Worm (Caenorhabditis elegans) whole organism, young adult: ENCODE data around the gene K11H12.7.
A peak's percentile ranks its signal among the peaks of the same experiment; 100 is the strongest.

Source experiments
- B0336.3 ChIP-seq: fragments of 200-800 bp; sonication (Bioruptor generic); IDR thresholded peaks from 2 replicates; pipeline ENCODE4 v1.3.6; 2022; ENCODE audit warnings: missing genetic modification characterization, missing compliant biosample characterization
- F10E7.11 ChIP-seq: sonication (generic microtip); optimal IDR thresholded peaks from 2 replicates; lab custom pipeline; 2017; ENCODE audit warnings: mild to moderate bottlenecking, missing genetic modification characterization, moderate library complexity, missing compliant biosample characterization
- F22D6.2 ChIP-seq: sonication (generic microtip); optimal IDR thresholded peaks from 2 replicates; lab custom pipeline; 2016; ENCODE audit warnings: mild to moderate bottlenecking, missing genetic modification characterization, missing compliant biosample characterization
- F52B5.7 ChIP-seq: sonication (generic microtip); optimal IDR thresholded peaks from 2 replicates; lab custom pipeline; 2016; ENCODE audit warnings: mild to moderate bottlenecking, missing genetic modification characterization, missing compliant biosample characterization
- F55B11.4 ChIP-seq: sonication (generic microtip); optimal IDR thresholded peaks from 2 replicates; lab custom pipeline; 2016; ENCODE audit warnings: missing compliant biosample characterization, missing genetic modification characterization, borderline replicate concordance; ENCODE audit not compliant: insufficient read depth
- K11D2.4 ChIP-seq: fragments of 200-800 bp; sonication (Bioruptor generic); IDR thresholded peaks from 2 replicates; pipeline ENCODE4 v1.3.6; 2022; ENCODE audit warnings: missing genetic modification reagents, missing genetic modification characterization, missing compliant biosample characterization
- T07F8.4 ChIP-seq: sonication (generic microtip); optimal IDR thresholded peaks from 2 replicates; lab custom pipeline; 2016; ENCODE audit warnings: mild to moderate bottlenecking, missing genetic modification characterization, moderate library complexity, missing compliant biosample characterization
- Y56A3A.18 ChIP-seq: fragments of 200-800 bp; sonication (Bioruptor generic); IDR thresholded peaks from 2 replicates; pipeline ENCODE4 v1.3.6; 2022; ENCODE audit warnings: missing genetic modification reagents, missing genetic modification characterization, missing compliant biosample characterization
- aptf-2 ChIP-seq: fragments of 200-800 bp; sonication (Bioruptor generic); conservative IDR thresholded peaks from 2 replicates; pipeline ENCODE4 v1.3.6; 2022; ENCODE audit warnings: missing genetic modification reagents, missing genetic modification characterization, missing compliant biosample characterization
- attf-3 ChIP-seq: fragments of 200-800 bp; sonication (Bioruptor generic); conservative IDR thresholded peaks from 2 replicates; pipeline ENCODE4 v1.3.6; 2022; ENCODE audit warnings: missing genetic modification reagents, missing genetic modification characterization, missing compliant biosample characterization
- bed-1 ChIP-seq: fragments of 200-800 bp; sonication (Bioruptor generic); IDR thresholded peaks from 2 replicates; pipeline ENCODE4 v1.3.6; 2022; ENCODE audit warnings: missing genetic modification reagents, missing genetic modification characterization, missing compliant biosample characterization
- bed-2 ChIP-seq: fragments of 200-800 bp; sonication (Bioruptor generic); IDR thresholded peaks from 2 replicates; pipeline ENCODE4 v1.3.6; 2022; ENCODE audit warnings: missing genetic modification reagents, missing genetic modification characterization, missing compliant biosample characterization
- cebp-1 ChIP-seq, 2 experiments: fragments of 200-800 bp in 1 of 2; sonication (Bioruptor generic) in 1 of 2; sonication (generic microtip) in 1 of 2; IDR thresholded peaks in 1 of 2; optimal IDR thresholded peaks in 1 of 2; 2 replicates each; pipeline versions ENCODE4 v1.3.6 to Lab custom; 2017 to 2022; ENCODE audit warnings: missing compliant biosample characterization in 2 of 2, missing genetic modification characterization in 2 of 2, mild to moderate bottlenecking in 1 of 2, missing genetic modification reagents in 1 of 2, moderate library complexity in 1 of 2
- ceh-100 ChIP-seq: fragments of 200-800 bp; sonication (Bioruptor generic); IDR thresholded peaks from 2 replicates; pipeline ENCODE4 v1.3.6; 2022; ENCODE audit warnings: missing genetic modification reagents, missing genetic modification characterization, missing compliant biosample characterization
- ceh-27 ChIP-seq: fragments of 200-800 bp; sonication (Bioruptor generic); optimal IDR thresholded peaks from 2 replicates; lab custom pipeline; 2018; ENCODE audit warnings: mild to moderate bottlenecking, missing genetic modification characterization, moderate library complexity, missing compliant biosample characterization
- ceh-40 ChIP-seq: fragments of 200-800 bp; sonication (Bioruptor generic); IDR thresholded peaks from 2 replicates; pipeline ENCODE4 v1.3.6; 2022; ENCODE audit warnings: missing genetic modification characterization, missing compliant biosample characterization
- ceh-79 ChIP-seq: sonication (generic microtip); optimal IDR thresholded peaks from 2 replicates; lab custom pipeline; 2017; ENCODE audit warnings: mild to moderate bottlenecking, missing genetic modification characterization, missing compliant biosample characterization
- dpff-1 ChIP-seq: sonication (generic microtip); optimal IDR thresholded peaks from 2 replicates; lab custom pipeline; 2017; ENCODE audit warnings: mild to moderate bottlenecking, missing genetic modification characterization, missing compliant biosample characterization
- efl-1 ChIP-seq: fragments of 150-350 bp; optimal IDR thresholded peaks from 2 replicates; lab custom pipeline; 2014; ENCODE audit warnings: missing biosample characterization, missing genetic modification reagents, missing genetic modification characterization
- egl-18 ChIP-seq: fragments of 200-800 bp; sonication (Bioruptor generic); IDR thresholded peaks from 2 replicates; pipeline ENCODE4 v1.3.6; 2022; ENCODE audit warnings: missing genetic modification reagents, missing genetic modification characterization, missing compliant biosample characterization
- ets-4 ChIP-seq: fragments of 200-800 bp; sonication (Bioruptor generic); optimal IDR thresholded peaks from 2 replicates; lab custom pipeline; 2018; ENCODE audit warnings: mild to moderate bottlenecking, missing genetic modification characterization, missing compliant biosample characterization
- fkh-3 ChIP-seq: sonication (generic microtip); optimal IDR thresholded peaks from 2 replicates; lab custom pipeline; 2016; ENCODE audit warnings: mild to moderate bottlenecking, missing genetic modification characterization, missing compliant biosample characterization
- hlh-26 ChIP-seq: fragments of 200-800 bp; sonication (Bioruptor generic); conservative IDR thresholded peaks from 2 replicates; pipeline ENCODE4 v1.3.6; 2022; ENCODE audit warnings: missing genetic modification reagents, missing genetic modification characterization, missing compliant biosample characterization
- hmg-1.2 ChIP-seq: fragments of 200-800 bp; sonication (Bioruptor generic); IDR thresholded peaks from 2 replicates; pipeline ENCODE4 v1.3.6; 2022; ENCODE audit warnings: missing genetic modification reagents, missing genetic modification characterization, missing compliant biosample characterization
- hrde-1 ChIP-seq: sonication (generic microtip); optimal IDR thresholded peaks from 2 replicates; lab custom pipeline; 2016; ENCODE audit warnings: missing genetic modification characterization, mild to moderate bottlenecking, missing compliant biosample characterization, moderate library complexity, missing genotype, missing genetic modification reagents, borderline replicate concordance
- lag-1 ChIP-seq: fragments of 200-800 bp; sonication (Bioruptor generic); IDR thresholded peaks from 2 replicates; pipeline ENCODE4 v1.3.6; 2022; ENCODE audit warnings: missing genetic modification reagents, missing genetic modification characterization, missing compliant biosample characterization
- lin-40 ChIP-seq: sonication (generic microtip); optimal IDR thresholded peaks from 2 replicates; lab custom pipeline; 2016; ENCODE audit warnings: missing genetic modification characterization, mild to moderate bottlenecking, missing compliant biosample characterization, missing genotype, missing genetic modification reagents
- lir-1 ChIP-seq: fragments of 200-800 bp; sonication (Bioruptor generic); conservative IDR thresholded peaks from 2 replicates; pipeline ENCODE4 v1.3.6; 2022; ENCODE audit warnings: missing genetic modification reagents, missing genetic modification characterization, missing compliant biosample characterization
- lsl-1 ChIP-seq: fragments of 200-800 bp; sonication (Bioruptor generic); optimal IDR thresholded peaks from 2 replicates; lab custom pipeline; 2018; ENCODE audit warnings: mild to moderate bottlenecking, missing genetic modification characterization, moderate library complexity, missing compliant biosample characterization
- lsy-27 ChIP-seq: sonication (generic microtip); optimal IDR thresholded peaks from 2 replicates; lab custom pipeline; 2017; ENCODE audit warnings: missing genetic modification characterization, mild to moderate bottlenecking, missing compliant biosample characterization, antibody characterized with exemption, missing genotype, borderline replicate concordance; ENCODE audit not compliant: insufficient read depth
- madf-3 ChIP-seq: fragments of 200-800 bp; sonication (Bioruptor generic); IDR thresholded peaks from 2 replicates; pipeline ENCODE4 v1.3.6; 2022; ENCODE audit warnings: missing genetic modification reagents, missing genetic modification characterization, missing compliant biosample characterization
- mcd-1 ChIP-seq: fragments of 200-800 bp; sonication (Bioruptor generic); IDR thresholded peaks from 2 replicates; pipeline ENCODE4 v1.3.6; 2022; ENCODE audit warnings: missing genetic modification reagents, missing genetic modification characterization, missing compliant biosample characterization
- mxl-1 ChIP-seq: sonication (generic microtip); optimal IDR thresholded peaks from 2 replicates; lab custom pipeline; 2016; ENCODE audit warnings: missing genetic modification characterization, missing compliant biosample characterization
- nhr-179 ChIP-seq: sonication (generic microtip); optimal IDR thresholded peaks from 2 replicates; lab custom pipeline; 2016; ENCODE audit warnings: mild to moderate bottlenecking, missing genetic modification characterization, missing compliant biosample characterization
- nhr-80 ChIP-seq: sonication (generic microtip); optimal IDR thresholded peaks from 2 replicates; lab custom pipeline; 2016; ENCODE audit warnings: missing genetic modification characterization, missing compliant biosample characterization
- nhr-90 ChIP-seq: sonication (generic microtip); optimal IDR thresholded peaks from 2 replicates; lab custom pipeline; 2016; ENCODE audit warnings: missing genotype, mild to moderate bottlenecking, missing genetic modification characterization, missing compliant biosample characterization
- pbrm-1 ChIP-seq: fragments of 200-800 bp; sonication (Bioruptor generic); IDR thresholded peaks from 2 replicates; pipeline ENCODE4 v1.3.6; 2022; ENCODE audit warnings: missing genetic modification reagents, missing genetic modification characterization, missing compliant biosample characterization
- sdz-38 ChIP-seq: sonication (generic microtip); optimal IDR thresholded peaks from 2 replicates; lab custom pipeline; 2016; ENCODE audit warnings: missing genotype, missing genetic modification characterization, missing compliant biosample characterization
- snpc-4 ChIP-seq, 5 experiments: fragments of 150-350 bp in 1 of 5; sonication (generic microtip) in 4 of 5; optimal IDR thresholded peaks; 2 replicates each; lab custom pipeline; 2014 to 2018; ENCODE audit warnings: missing genetic modification characterization in 5 of 5, missing biosample characterization in 3 of 5, antibody characterized with exemption in 2 of 5, mild to moderate bottlenecking in 2 of 5, missing compliant biosample characterization in 2 of 5, missing genotype in 2 of 5, moderate library complexity in 2 of 5, missing genetic modification reagents in 1 of 5
- somi-1 ChIP-seq: fragments of 200-800 bp; sonication (Bioruptor generic); optimal IDR thresholded peaks from 2 replicates; lab custom pipeline; 2018; ENCODE audit warnings: mild to moderate bottlenecking, missing genetic modification characterization, missing compliant biosample characterization
- tbp1 ChIP-seq: fragments of 200-800 bp; sonication (Bioruptor generic); optimal IDR thresholded peaks from 2 replicates; lab custom pipeline; 2018; ENCODE audit warnings: mild to moderate bottlenecking, missing genetic modification characterization, missing compliant biosample characterization
- tlf-1 ChIP-seq: fragments of 200-800 bp; sonication (Bioruptor generic); optimal IDR thresholded peaks from 2 replicates; lab custom pipeline; 2018; ENCODE audit warnings: mild to moderate bottlenecking, missing genetic modification characterization, missing compliant biosample characterization
- unc-62 ChIP-seq: fragments of 150-350 bp; optimal IDR thresholded peaks from 2 replicates; lab custom pipeline; 2014; ENCODE audit warnings: missing biosample characterization, missing genetic modification reagents, missing genetic modification characterization
- ztf-18 ChIP-seq: sonication (generic microtip); optimal IDR thresholded peaks from 2 replicates; lab custom pipeline; 2016; ENCODE audit warnings: missing genotype, mild to moderate bottlenecking, missing genetic modification characterization, missing compliant biosample characterization
- ztf-25 ChIP-seq: fragments of 200-800 bp; sonication (Bioruptor generic); IDR thresholded peaks from 2 replicates; pipeline ENCODE4 v1.3.6; 2022; ENCODE audit warnings: missing genetic modification reagents, missing genetic modification characterization, missing compliant biosample characterization
- ztf-26 ChIP-seq: sonication (generic microtip); optimal IDR thresholded peaks from 2 replicates; lab custom pipeline; 2017; ENCODE audit warnings: missing genetic modification characterization, missing compliant biosample characterization

Gene K11H12.7

DNA sequence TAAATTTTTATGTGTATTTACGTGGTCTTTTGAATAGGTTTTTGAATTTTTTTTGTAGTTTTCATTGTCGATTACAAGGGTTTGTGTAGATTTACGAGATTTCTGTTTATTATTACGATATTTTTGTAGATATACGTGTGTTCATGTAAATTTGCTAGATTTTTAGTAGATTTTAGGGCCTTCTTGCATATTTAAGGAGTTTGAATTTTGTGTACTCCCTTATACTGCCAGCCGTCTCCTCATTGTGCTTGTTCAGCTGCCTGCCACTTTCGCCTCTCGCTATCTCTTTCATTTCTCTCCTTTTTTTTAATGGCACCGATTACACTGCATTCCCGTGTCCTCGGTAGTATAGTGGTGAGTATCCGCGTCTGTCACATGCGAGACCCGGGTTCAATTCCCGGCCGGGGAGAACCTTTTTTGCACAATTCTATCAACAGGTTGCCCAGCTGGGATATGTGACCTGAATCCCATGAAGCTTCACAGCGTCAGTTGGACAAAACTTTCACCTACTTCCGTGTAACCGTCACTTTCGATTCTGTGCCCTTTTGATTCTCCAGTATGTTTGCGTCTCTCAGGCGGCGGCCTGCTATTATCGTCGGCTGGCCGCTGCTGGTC is 17.5 kb downstream of the K11H12.7 start (continued):
- TF ChIP-seq lin-40 (tag; lab: Kevin White, UChicago): no peak
- TF ChIP-seq ztf-18: peak; percentile 59
- peak; percentile 69 for TF ChIP-seq B0336.3 (GFP tag; lab: Robert Waterston, UW)
- peak; percentile 65; the same call in 1 of the 2 replicates for TF ChIP-seq K11D2.4 (GFP tag; lab: Robert Waterston, UW)
- TF ChIP-seq hrde-1: no peak
- TF ChIP-seq egl-18: no peak
- TF ChIP-seq lir-1 (GFP tag; lab: Robert Waterston, UW): peak; percentile 60; the same call in 1 of the 2 replicates
- peak; percentile 84 for TF ChIP-seq hmg-1.2
- TF ChIP-seq unc-62 (GFP tag; lab: Kevin White, UChicago): no peak
- TF ChIP-seq nhr-179 (tag; lab: Kevin White, UChicago): peak; percentile 56
- peak; percentile 75 for TF ChIP-seq ets-4 (GFP tag; lab: Kevin White, UChicago)
- peak; percentile 28 for TF ChIP-seq fkh-3 (tag; lab: Kevin White, UChicago)
- TF ChIP-seq efl-1 (GFP tag; lab: Kevin White, UChicago): no peak
- TF ChIP-seq ceh-79 (tag; lab: Kevin White, UChicago): peak; percentile 66
- TF ChIP-seq ztf-25 (GFP tag; lab: Robert Waterston, UW): peak; percentile 85
- TF ChIP-seq mcd-1 (GFP tag; lab: Robert Waterston, UW): peak; percentile 77
- TF ChIP-seq aptf-2 (GFP tag; lab: Robert Waterston, UW): peak; percentile 59; the same call in 1 of the 2 replicates
- no peak for TF ChIP-seq F10E7.11 (tag; lab: Kevin White, UChicago)
- TF ChIP-seq F55B11.4 (tag; lab: Kevin White, UChicago): no peak
- TF ChIP-seq cebp-1 (GFP tag; IDR thresholded peaks at IDR 0.05; lab: Robert Waterston, UW): 0 out of 2 replicates have a peak, but pooled peaks have one; percentile 24
- TF ChIP-seq cebp-1 (tag; optimal IDR thresholded peaks at IDR 0.05; lab: Kevin White, UChicago): no peak
- no peak for TF ChIP-seq sdz-38
- TF ChIP-seq ceh-27 (GFP tag; lab: Kevin White, UChicago): peak; percentile 75
- TF ChIP-seq lag-1 (GFP tag; lab: Robert Waterston, UW): no peak
- TF ChIP-seq hlh-26 (GFP tag; lab: Robert Waterston, UW): no peak
- no peak for TF ChIP-seq bed-2
- TF ChIP-seq ceh-100 (GFP tag; lab: Robert Waterston, UW): peak; percentile 61
- TF ChIP-seq ceh-40: peak; percentile 20; the same call in 1 of the 2 replicates
- peak; percentile 70 for TF ChIP-seq ztf-26
- TF ChIP-seq nhr-90 (tag; lab: Kevin White, UChicago): peak; percentile 86
- peak; percentile 35 for TF ChIP-seq nhr-80
- peak; percentile 55 for TF ChIP-seq somi-1 (GFP tag; lab: Kevin White, UChicago)
- TF ChIP-seq snpc-4 (GFP tag; optimal IDR thresholded peaks at IDR 0.05; lab: Kevin White, UChicago): peak; percentile 42
- no peak for TF ChIP-seq snpc-4 (tag; optimal IDR thresholded peaks at IDR 0.05; lab: Kevin White, UChicago)
- TF ChIP-seq Y56A3A.18 (GFP tag; lab: Robert Waterston, UW): peak; percentile 74; the same call in 1 of the 2 replicates
- peak; percentile 77 for TF ChIP-seq pbrm-1 (GFP tag; lab: Robert Waterston, UW)
- TF ChIP-seq T07F8.4 (tag; lab: Kevin White, UChicago): peak; percentile 78
- TF ChIP-seq attf-3 (GFP tag; lab: Robert Waterston, UW): peak; percentile 48; the same call in 1 of the 2 replicates
- TF ChIP-seq tbp1 (GFP tag; lab: Kevin White, UChicago): peak; percentile 97
- TF ChIP-seq F22D6.2: peak; percentile 20
- TF ChIP-seq tlf-1: peak; percentile 48
- peak; percentile 86 for TF ChIP-seq mxl-1
- TF ChIP-seq madf-3 (GFP tag; lab: Robert Waterston, UW): no peak
- no peak for TF ChIP-seq bed-1 (GFP tag; lab: Robert Waterston, UW)
- TF ChIP-seq lsl-1 (GFP tag; lab: Kevin White, UChicago): peak; percentile 33
- TF ChIP-seq dpff-1 (tag; lab: Kevin White, UChicago): no peak
- peak; percentile 78 for TF ChIP-seq F52B5.7 (tag; lab: Kevin White, UChicago)
- no peak for TF ChIP-seq lsy-27 (tag; lab: Kevin White, UChicago)
